Worm (Caenorhabditis elegans): ENCODE data around the gene swan-1.

DNA sequence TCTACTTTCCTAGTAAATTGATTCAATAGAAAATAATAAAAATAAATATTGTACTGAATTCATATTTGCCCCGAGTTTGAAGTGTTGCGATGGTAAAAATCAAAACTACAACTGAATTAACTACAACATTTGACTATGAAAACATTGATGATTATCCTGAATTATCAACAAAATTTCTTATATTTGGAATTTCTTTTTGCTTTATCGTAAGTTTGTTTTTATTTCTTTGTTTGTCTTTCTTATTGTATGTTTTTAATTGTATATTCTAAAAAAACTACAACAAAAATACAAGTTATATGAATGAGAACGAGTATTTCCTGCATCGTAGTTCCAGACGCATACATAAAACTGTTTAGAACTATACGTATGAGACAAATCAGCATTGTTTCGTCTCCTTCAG lies 30.1 kb upstream of the swan-1 start, which contains the start of gene srx-128:
- TF ChIP-seq pax-3 (tag; optimal IDR thresholded peaks at IDR 0.05) (no peak), ceh-63 (GFP tag; optimal IDR thresholded peaks at IDR 0.05) (no peak), blmp-1 (tag; optimal IDR thresholded peaks at IDR 0.05) (no peak), nhr-28 (tag; optimal IDR thresholded peaks at IDR 0.05) (no peak), lin-15B (tag; optimal IDR thresholded peaks at IDR 0.05) (no peak), fos-1 (tag; optimal IDR thresholded peaks at IDR 0.05) (no peak), lin-35 (GFP tag; optimal IDR thresholded peaks at IDR 0.05) (no peak)
